Worm (Caenorhabditis elegans): ENCODE data around the gene glc-4.

DNA sequence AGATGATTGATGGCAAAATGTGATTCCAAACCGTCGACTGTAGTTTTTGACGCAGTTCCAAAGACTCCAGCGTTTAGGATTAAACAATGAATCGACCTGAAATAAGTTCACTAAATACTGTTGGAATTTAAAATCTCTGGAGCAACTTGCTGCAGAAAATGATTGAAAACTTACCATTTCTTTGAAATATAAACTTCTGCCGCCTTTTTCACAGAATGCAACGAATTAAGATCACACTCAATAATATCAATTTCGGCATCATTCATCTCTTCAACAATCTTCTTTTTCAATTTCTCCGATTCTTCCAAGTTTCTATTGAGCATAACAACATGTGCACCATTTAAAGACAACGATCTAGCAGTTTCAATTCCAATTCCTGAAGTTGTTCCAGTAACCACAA lies 32.9 kb upstream of the glc-4 start:
- TF ChIP-seq lin-13 (GFP tag; optimal IDR thresholded peaks at IDR 0.05) (no peak), snpc-4 (tag; optimal IDR thresholded peaks at IDR 0.05) (no peak), ama-1 (optimal IDR thresholded peaks at IDR 0.05) (no peak), ZK546.5 (tag; optimal IDR thresholded peaks at IDR 0.05) (no peak), unc-62 (GFP tag; optimal IDR thresholded peaks at IDR 0.05) (no peak), ztf-11 (tag; optimal IDR thresholded peaks at IDR 0.05) (no peak), nhr-12 (tag; optimal IDR thresholded peaks at IDR 0.05) (no peak), gmeb-1 (tag; optimal IDR thresholded peaks at IDR 0.05) (no peak), nhr-77 (tag; optimal IDR thresholded peaks at IDR 0.05) (no peak), nhr-25 (tag; optimal IDR thresholded peaks at IDR 0.05) (no peak), ztf-4 (tag; optimal IDR thresholded peaks at IDR 0.05) (no peak), unc-55 (GFP tag; optimal IDR thresholded peaks at IDR 0.05) (no peak)
